Fruit fly (Drosophila melanogaster): ENCODE measurements around the gene vkg.

Gene vkg

DNA sequence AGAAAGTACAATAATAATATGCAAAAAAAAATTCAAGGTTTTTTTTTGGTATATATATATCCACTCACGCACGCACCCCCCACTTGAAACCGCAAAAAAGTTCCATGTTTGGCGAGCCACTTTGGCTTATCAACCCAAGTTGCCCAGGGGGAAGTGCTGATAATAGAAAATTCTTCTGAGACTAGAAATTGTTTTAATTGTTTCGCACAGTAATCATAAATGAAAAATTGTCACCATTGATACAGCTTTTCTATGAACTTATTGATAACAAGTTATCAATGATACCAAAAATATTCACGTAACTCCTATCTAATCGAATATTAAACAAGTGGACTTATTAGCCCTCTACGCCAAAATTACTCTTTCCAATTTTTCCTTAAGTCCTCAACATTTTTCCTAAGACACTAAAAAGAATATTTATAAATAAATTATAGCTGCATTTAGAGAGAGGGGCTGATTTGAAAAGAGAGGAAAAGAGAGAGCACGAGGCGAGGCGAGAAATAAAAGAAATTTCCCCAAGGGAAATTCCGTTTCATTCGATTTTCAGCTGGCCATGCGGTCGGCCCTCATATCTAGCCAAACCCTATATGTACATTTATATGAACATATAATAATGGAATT is 29.3 kb downstream of the vkg start:
- TF ChIP-seq tj (GFP tag; optimal IDR thresholded peaks at IDR 0.05), result no peak
- no peak for TF ChIP-seq CG14711 (tag; optimal IDR thresholded peaks at IDR 0.05)
- TF ChIP-seq pad (GFP tag; optimal IDR thresholded peaks at IDR 0.05), result no peak
- peak; percentile 8 for TF ChIP-seq cic (GFP tag; optimal IDR thresholded peaks at IDR 0.05)
- TF ChIP-seq Crg-1 (GFP tag; optimal IDR thresholded peaks at IDR 0.05), result no peak
- TF ChIP-seq CG7101 (tag; optimal IDR thresholded peaks at IDR 0.05), result no peak
- TF ChIP-seq kay (GFP tag; ENCODE audit: borderline replicate concordance), result peak; percentile 79

DNA sequence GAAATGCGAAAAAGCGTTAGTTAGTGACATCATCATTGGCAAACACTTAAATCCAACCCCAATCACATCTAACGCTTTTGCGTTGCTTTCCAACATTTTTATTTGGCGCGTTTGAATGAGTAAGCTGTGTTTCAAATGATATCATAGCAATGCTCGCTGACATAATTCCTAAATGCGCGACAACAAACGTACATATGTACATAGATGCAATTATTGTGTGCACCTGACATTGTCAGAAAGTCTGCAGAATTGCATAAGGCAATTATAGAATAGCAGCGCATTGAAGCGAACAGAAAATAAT is 29.8 kb downstream of the vkg start:
- TF ChIP-seq ovo (GFP tag; optimal IDR thresholded peaks at IDR 0.05) (no peak), Crg-1 (GFP tag; optimal IDR thresholded peaks at IDR 0.05) (no peak), Clk (GFP tag; optimal IDR thresholded peaks at IDR 0.05) (no peak), Mnt (GFP tag; optimal IDR thresholded peaks at IDR 0.05) (no peak), CG5204 (GFP tag; optimal IDR thresholded peaks at IDR 0.05) (no peak), tj (GFP tag; optimal IDR thresholded peaks at IDR 0.05) (no peak), cic (GFP tag; optimal IDR thresholded peaks at IDR 0.05) (no peak), cnc (optimal IDR thresholded peaks at IDR 0.05) (no peak)

DNA sequence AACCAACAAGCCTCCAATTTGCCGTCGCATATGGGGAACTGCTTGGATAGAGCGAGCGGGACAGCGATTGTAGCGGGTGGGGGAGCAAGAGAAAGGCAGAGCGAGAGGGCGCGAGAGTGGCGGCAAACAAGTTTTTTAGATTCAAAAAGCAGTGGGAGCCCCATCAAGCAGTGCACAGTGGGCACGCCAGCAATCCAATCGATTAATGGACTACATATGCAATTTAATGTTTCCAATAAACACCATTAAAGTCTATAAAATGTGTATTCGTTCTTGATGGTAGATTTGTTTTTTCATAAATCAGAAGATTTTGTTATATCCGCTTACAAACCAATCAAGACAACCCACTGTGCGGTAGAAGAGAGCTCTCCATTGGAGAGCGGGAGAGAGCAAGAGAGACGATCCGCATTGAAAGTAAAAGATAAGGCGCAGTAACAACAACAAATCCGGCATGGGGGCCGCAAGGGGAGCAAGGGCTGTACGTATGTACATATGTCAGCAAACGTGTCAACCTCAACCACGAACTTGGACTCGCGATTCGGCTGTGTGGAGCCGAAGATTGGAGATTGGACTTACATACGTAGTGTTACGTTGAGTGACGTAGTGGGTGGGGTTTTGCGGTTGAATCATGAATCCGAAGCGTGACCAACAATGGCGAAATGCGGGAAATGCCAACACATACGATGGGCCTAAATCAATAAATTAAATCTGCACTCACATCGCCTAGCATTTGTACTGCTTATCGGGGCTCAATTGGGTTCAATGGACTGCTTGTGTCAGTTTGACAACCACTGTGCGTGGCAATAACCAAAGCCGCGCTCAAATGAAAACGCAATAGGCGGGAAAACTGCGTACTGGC is 30.4 kb downstream of the vkg start:
- peak; percentile 84 for TF ChIP-seq ovo (GFP tag; optimal IDR thresholded peaks at IDR 0.05)
- peak; percentile 92 for TF ChIP-seq CG1620 (GFP tag; optimal IDR thresholded peaks at IDR 0.05)
- TF ChIP-seq CG11617 (GFP tag; optimal IDR thresholded peaks at IDR 0.05), result peak; percentile 94
- peak; percentile 81 for TF ChIP-seq tj (GFP tag; optimal IDR thresholded peaks at IDR 0.05)
- no peak for TF ChIP-seq cnc (optimal IDR thresholded peaks at IDR 0.05)
- TF ChIP-seq kay (GFP tag; ENCODE audit: borderline replicate concordance), result peak; percentile 47
- TF ChIP-seq bab1 (GFP tag; optimal IDR thresholded peaks at IDR 0.05), result peak; percentile 92
- TF ChIP-seq Clk (GFP tag; optimal IDR thresholded peaks at IDR 0.05), result peak; percentile 90
- TF ChIP-seq CG33017 (tag; optimal IDR thresholded peaks at IDR 0.05), result peak; percentile 93
- TF ChIP-seq cic (GFP tag; optimal IDR thresholded peaks at IDR 0.05), result peak; percentile 95
- peak; percentile 96 for TF ChIP-seq Hr96 (GFP tag; optimal IDR thresholded peaks at IDR 0.05)
- TF ChIP-seq Mnt (GFP tag; optimal IDR thresholded peaks at IDR 0.05), result peak; percentile 79
- TF ChIP-seq CG5204 (GFP tag; optimal IDR thresholded peaks at IDR 0.05), result no peak
- TF ChIP-seq Crg-1 (GFP tag; optimal IDR thresholded peaks at IDR 0.05), result peak; percentile 79
- TF ChIP-seq toe (GFP tag; optimal IDR thresholded peaks at IDR 0.05), result peak; percentile 51
- peak; percentile 91 for TF ChIP-seq CG14711 (tag; optimal IDR thresholded peaks at IDR 0.05)
- peak; percentile 94 for TF ChIP-seq CG7045 (GFP tag; optimal IDR thresholded peaks at IDR 0.05)
- TF ChIP-seq CG12768 (GFP tag; optimal IDR thresholded peaks at IDR 0.05), result peak; percentile 93
- TF ChIP-seq pad (GFP tag; optimal IDR thresholded peaks at IDR 0.05), result peak; percentile 95
- peak; percentile 95 for TF ChIP-seq CG7101 (tag; optimal IDR thresholded peaks at IDR 0.05)

DNA sequence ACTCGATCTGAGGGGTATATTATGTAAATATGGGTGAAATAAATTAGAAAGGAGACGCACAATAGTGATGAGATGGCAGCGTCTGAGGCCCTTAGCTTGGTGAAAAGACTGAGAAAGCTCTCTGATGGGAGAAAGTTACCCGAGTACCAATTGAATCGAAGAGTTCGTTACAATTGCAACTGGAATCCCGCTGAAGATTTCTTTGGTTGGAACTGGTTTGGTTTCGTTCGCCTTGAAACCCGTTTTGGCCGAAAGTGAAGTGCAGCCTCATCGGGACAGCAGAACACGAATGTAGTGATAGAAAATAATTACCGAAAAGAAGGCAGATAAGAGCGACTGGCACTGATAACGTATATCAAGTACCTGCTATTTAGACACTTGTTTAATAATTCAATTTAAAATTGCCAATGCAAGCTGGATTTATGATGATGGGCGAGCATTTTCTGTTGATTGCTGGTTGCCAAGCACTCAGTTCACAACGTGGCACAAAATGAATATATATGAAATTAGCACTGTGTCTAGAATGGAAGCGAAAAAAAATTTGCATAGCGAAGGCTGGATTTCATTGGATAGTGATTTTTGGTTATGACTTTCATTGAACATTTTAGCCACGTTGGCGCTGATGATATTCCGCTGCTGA is 31.6 kb downstream of the vkg start:
- TF ChIP-seq CG5204 (GFP tag; optimal IDR thresholded peaks at IDR 0.05) (no peak), tj (GFP tag; optimal IDR thresholded peaks at IDR 0.05) (peak; percentile 82)

DNA sequence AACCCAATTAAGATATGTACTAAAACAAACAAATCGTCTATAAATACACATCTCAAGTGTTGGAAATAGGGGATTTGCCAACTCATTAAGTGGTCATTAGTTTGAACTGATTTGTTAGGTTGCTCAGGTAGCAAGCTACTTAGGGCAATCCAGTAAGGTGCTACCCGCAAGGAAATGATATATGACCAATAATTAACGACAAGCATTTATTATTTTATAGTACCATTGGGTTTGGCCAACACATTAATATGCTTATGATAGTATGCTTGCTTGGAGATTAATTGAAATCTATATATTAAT is 32.2 kb downstream of the vkg start:
- TF ChIP-seq Clk (GFP tag; optimal IDR thresholded peaks at IDR 0.05), result no peak
- TF ChIP-seq Hr96 (GFP tag; optimal IDR thresholded peaks at IDR 0.05), result no peak
- no peak for TF ChIP-seq Crg-1 (GFP tag; optimal IDR thresholded peaks at IDR 0.05)
- TF ChIP-seq ovo (GFP tag; optimal IDR thresholded peaks at IDR 0.05), result no peak
- no peak for TF ChIP-seq kay (GFP tag; ENCODE audit: borderline replicate concordance)
- no peak for TF ChIP-seq CG5204 (GFP tag; optimal IDR thresholded peaks at IDR 0.05)
- no peak for TF ChIP-seq CG1620 (GFP tag; optimal IDR thresholded peaks at IDR 0.05)
- TF ChIP-seq toe (GFP tag; optimal IDR thresholded peaks at IDR 0.05), result no peak
- TF ChIP-seq cic (GFP tag; optimal IDR thresholded peaks at IDR 0.05), result no peak
- no peak for TF ChIP-seq pad (GFP tag; optimal IDR thresholded peaks at IDR 0.05)
- no peak for TF ChIP-seq CG33017 (tag; optimal IDR thresholded peaks at IDR 0.05)
- TF ChIP-seq Mnt (GFP tag; optimal IDR thresholded peaks at IDR 0.05), result no peak
- TF ChIP-seq cnc (optimal IDR thresholded peaks at IDR 0.05), result no peak
- no peak for TF ChIP-seq bab1 (GFP tag; optimal IDR thresholded peaks at IDR 0.05)
- TF ChIP-seq tj (GFP tag; optimal IDR thresholded peaks at IDR 0.05), result no peak
- TF ChIP-seq CG14711 (tag; optimal IDR thresholded peaks at IDR 0.05), result no peak
- TF ChIP-seq CG7045 (GFP tag; optimal IDR thresholded peaks at IDR 0.05), result no peak
- no peak for TF ChIP-seq CG7101 (tag; optimal IDR thresholded peaks at IDR 0.05)
- no peak for TF ChIP-seq CG11617 (GFP tag; optimal IDR thresholded peaks at IDR 0.05)
- TF ChIP-seq CG12768 (GFP tag; optimal IDR thresholded peaks at IDR 0.05), result no peak

DNA sequence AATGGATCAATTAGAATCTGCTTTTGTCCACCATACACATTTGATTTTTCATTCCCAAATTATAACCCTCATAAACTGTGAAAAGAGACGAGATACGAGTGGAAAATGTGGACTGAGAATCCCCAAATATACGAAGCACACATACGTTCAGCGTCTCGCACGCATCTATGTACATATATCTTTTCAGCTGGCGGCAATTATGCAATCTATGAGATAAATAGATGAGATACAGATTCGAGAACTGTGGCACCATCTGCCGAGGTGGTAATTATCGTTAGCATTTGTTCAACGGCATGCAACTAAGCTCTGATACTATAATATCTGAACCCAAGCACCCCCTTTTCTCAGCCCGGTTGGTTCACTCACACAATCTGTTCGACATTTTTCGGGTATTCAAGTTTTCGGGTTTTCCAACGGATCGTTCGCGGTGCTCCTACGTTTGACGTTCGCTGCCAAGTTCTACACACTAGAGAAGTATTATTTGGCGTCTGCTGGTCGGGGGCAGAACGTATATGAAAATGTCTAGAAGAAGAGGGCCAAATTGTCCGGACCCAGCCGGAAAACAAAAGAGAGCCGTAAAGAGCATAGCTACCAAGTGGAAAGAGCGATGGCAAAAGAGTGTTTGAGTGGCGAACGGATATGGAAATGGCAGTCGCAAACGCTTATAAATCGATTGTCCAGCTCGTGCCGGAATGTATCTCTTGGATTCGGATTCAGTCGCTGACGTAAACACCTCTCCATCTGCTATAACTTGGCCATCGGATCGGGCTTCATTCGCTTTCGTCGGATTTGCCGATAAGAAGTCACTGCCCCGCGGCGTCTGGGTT is 32.8 kb downstream of the vkg start:
- no peak for TF ChIP-seq CG7045 (GFP tag; optimal IDR thresholded peaks at IDR 0.05)
- TF ChIP-seq bab1 (GFP tag; optimal IDR thresholded peaks at IDR 0.05), result no peak
- no peak for TF ChIP-seq CG12768 (GFP tag; optimal IDR thresholded peaks at IDR 0.05)
- TF ChIP-seq Clk (GFP tag; optimal IDR thresholded peaks at IDR 0.05), result no peak
- TF ChIP-seq tj (GFP tag; optimal IDR thresholded peaks at IDR 0.05), result no peak
- no peak for TF ChIP-seq CG1620 (GFP tag; optimal IDR thresholded peaks at IDR 0.05)
- no peak for TF ChIP-seq toe (GFP tag; optimal IDR thresholded peaks at IDR 0.05)
- TF ChIP-seq CG11617 (GFP tag; optimal IDR thresholded peaks at IDR 0.05), result no peak
- TF ChIP-seq CG7101 (tag; optimal IDR thresholded peaks at IDR 0.05), result no peak
- TF ChIP-seq cnc (optimal IDR thresholded peaks at IDR 0.05), result no peak
- TF ChIP-seq pad (GFP tag; optimal IDR thresholded peaks at IDR 0.05), result no peak
- TF ChIP-seq CG5204 (GFP tag; optimal IDR thresholded peaks at IDR 0.05), result no peak
- no peak for TF ChIP-seq kay (GFP tag; ENCODE audit: borderline replicate concordance)
- TF ChIP-seq ovo (GFP tag; optimal IDR thresholded peaks at IDR 0.05), result no peak

Data from whole organism, adult.